Worm (Caenorhabditis elegans) whole organism, L4 larva: ENCODE results near the gene C01G10.9.

Source experiments
- F44E2.7 ChIP-seq: fragments of 200-800 bp; sonication (Bioruptor generic); IDR thresholded peaks from 2 replicates; pipeline ENCODE4 v2.1.2; 2022; ENCODE audit warnings: missing genetic modification characterization, missing compliant biosample characterization
- F49E8.2 ChIP-seq: sonication (generic microtip); optimal IDR thresholded peaks from 2 replicates; lab custom pipeline; 2016; ENCODE audit warnings: missing compliant biosample characterization, mild to moderate bottlenecking, missing genetic modification characterization, borderline replicate concordance
- R02D3.7 ChIP-seq: fragments of 150-350 bp; sonication (generic microtip); optimal IDR thresholded peaks from 3 replicates; lab custom pipeline; 2014; ENCODE audit warnings: missing biosample characterization, missing genetic modification characterization
- Y48G9A.11 ChIP-seq: fragments of 200-800 bp; sonication (Bioruptor generic); IDR thresholded peaks from 2 replicates; pipeline ENCODE4 v1.3.6; 2022; ENCODE audit warnings: missing genetic modification reagents, missing genetic modification characterization, missing compliant biosample characterization
- Y5F2A.4 ChIP-seq: fragments of 200-800 bp; sonication (Bioruptor generic); optimal IDR thresholded peaks from 2 replicates; lab custom pipeline; 2018; ENCODE audit warnings: mild to moderate bottlenecking, missing genetic modification characterization, missing compliant biosample characterization
- Y75B8A.6 ChIP-seq: fragments of 200-800 bp; sonication (Bioruptor generic); IDR thresholded peaks from 2 replicates; pipeline ENCODE4 v1.3.6; 2022; ENCODE audit warnings: missing genetic modification reagents, missing genetic modification characterization, missing compliant biosample characterization
- ZK546.5 ChIP-seq, 2 experiments: sonication (generic microtip); optimal IDR thresholded peaks; 2 replicates each; lab custom pipeline; 2017; ENCODE audit warnings: missing biosample characterization in 2 of 2, missing genetic modification characterization in 2 of 2
- aha-1 ChIP-seq: fragments of 150-350 bp; peaks from one replicate; lab custom pipeline; 2014; ENCODE audit warnings: missing biosample characterization, missing genetic modification characterization
- ceh-32 ChIP-seq: sonication (generic microtip); optimal IDR thresholded peaks from 2 replicates; lab custom pipeline; 2016; ENCODE audit warnings: mild to moderate bottlenecking, missing genetic modification characterization, missing compliant biosample characterization; ENCODE audit not compliant: poor library complexity
- ceh-62 ChIP-seq: sonication (generic microtip); optimal IDR thresholded peaks from 2 replicates; lab custom pipeline; 2017; ENCODE audit warnings: missing biosample characterization, missing genetic modification characterization
- ceh-82 ChIP-seq: sonication (generic microtip); optimal IDR thresholded peaks from 2 replicates; lab custom pipeline; 2017; ENCODE audit warnings: missing biosample characterization, missing genetic modification characterization
- daf-16 ChIP-seq, 3 experiments: sonication (generic microtip); optimal IDR thresholded peaks; 2 replicates each; lab custom pipeline; 2016 to 2017; ENCODE audit warnings: missing genetic modification characterization in 3 of 3, missing genetic modification reagents in 3 of 3, mild to moderate bottlenecking in 2 of 3, missing compliant biosample characterization in 2 of 3, missing biosample characterization in 1 of 3, moderate library complexity in 1 of 3
- daf-19 ChIP-seq: fragments of 200-800 bp; sonication (Bioruptor generic); conservative IDR thresholded peaks from 2 replicates; pipeline ENCODE4 v1.3.6; 2022; ENCODE audit warnings: missing genetic modification characterization, missing compliant biosample characterization
- daf-8 ChIP-seq: fragments of 200-800 bp; sonication (Bioruptor generic); IDR thresholded peaks from 2 replicates; pipeline ENCODE4 v1.3.6; 2022; ENCODE audit warnings: missing genetic modification characterization, missing compliant biosample characterization
- dmd-6 ChIP-seq: fragments of 200-800 bp; sonication (Bioruptor generic); IDR thresholded peaks from 2 replicates; pipeline ENCODE4 v1.3.6; 2022; ENCODE audit warnings: missing genetic modification reagents, missing genetic modification characterization, missing compliant biosample characterization
- dpl-1 ChIP-seq: fragments of 150-350 bp; optimal IDR thresholded peaks from 2 replicates; lab custom pipeline; 2014; ENCODE audit warnings: missing biosample characterization, missing genetic modification reagents, missing genetic modification characterization
- fos-1 ChIP-seq: fragments of 150-350 bp; optimal IDR thresholded peaks from 2 replicates; lab custom pipeline; 2014; ENCODE audit warnings: missing biosample characterization, missing genetic modification characterization
- hlh-11 ChIP-seq: fragments of 200-800 bp; sonication (Bioruptor generic); optimal IDR thresholded peaks from 2 replicates; lab custom pipeline; 2018; ENCODE audit warnings: mild to moderate bottlenecking, missing genetic modification characterization, missing compliant biosample characterization
- hlh-30 ChIP-seq: sonication (generic microtip); optimal IDR thresholded peaks from 2 replicates; lab custom pipeline; 2017; ENCODE audit warnings: antibody characterized with exemption, mild to moderate bottlenecking, missing genetic modification characterization, missing compliant biosample characterization; ENCODE audit not compliant: insufficient read depth
- hmg-1.1 ChIP-seq: fragments of 200-800 bp; sonication (Bioruptor generic); IDR thresholded peaks from 2 replicates; pipeline ENCODE4 v1.3.6; 2022; ENCODE audit warnings: missing genetic modification reagents, missing genetic modification characterization, missing compliant biosample characterization
- jun-1 ChIP-seq: fragments of 150-350 bp; optimal IDR thresholded peaks from 2 replicates; lab custom pipeline; 2014; ENCODE audit warnings: missing biosample characterization, missing genetic modification reagents, missing genetic modification characterization
- lim-7 ChIP-seq: fragments of 200-800 bp; sonication (Bioruptor generic); IDR thresholded peaks from 2 replicates; pipeline ENCODE4 v1.3.6; 2022; ENCODE audit warnings: missing genetic modification characterization, missing compliant biosample characterization
- lin-13 ChIP-seq: fragments of 150-350 bp; optimal IDR thresholded peaks from 2 replicates; lab custom pipeline; 2014; ENCODE audit warnings: missing biosample characterization, missing genetic modification reagents, missing genetic modification characterization
- lin-15B ChIP-seq: fragments of 150-350 bp; sonication (generic microtip); optimal IDR thresholded peaks from 3 replicates; lab custom pipeline; 2014; ENCODE audit warnings: missing biosample characterization, missing genetic modification characterization
- lin-29 ChIP-seq: fragments of 200-800 bp; sonication (Bioruptor generic); IDR thresholded peaks from 2 replicates; pipeline ENCODE4 v1.3.6; 2022; ENCODE audit warnings: missing genetic modification reagents, missing genetic modification characterization, missing compliant biosample characterization
- lin-38 ChIP-seq: fragments of 200-800 bp; sonication (Bioruptor generic); IDR thresholded peaks from 2 replicates; pipeline ENCODE4 v1.3.6; 2022; ENCODE audit warnings: missing genetic modification reagents, missing genetic modification characterization, missing compliant biosample characterization
- lir-3 ChIP-seq: sonication (generic microtip); optimal IDR thresholded peaks from 2 replicates; lab custom pipeline; 2016; ENCODE audit warnings: mild to moderate bottlenecking, missing genetic modification characterization, missing compliant biosample characterization
- madf-5 ChIP-seq, 2 experiments: fragments of 200-800 bp; sonication (Bioruptor generic); IDR thresholded peaks; 2 replicates each; pipeline ENCODE4 v1.3.6; 2022; ENCODE audit warnings: missing compliant biosample characterization in 2 of 2, missing genetic modification characterization in 2 of 2
- mes-2 ChIP-seq: sonication (generic microtip); optimal IDR thresholded peaks from 2 replicates; lab custom pipeline; 2016; ENCODE audit warnings: missing genotype, mild to moderate bottlenecking, missing genetic modification characterization, missing compliant biosample characterization; ENCODE audit not compliant: poor library complexity, severe bottlenecking
- mxl-2 ChIP-seq: fragments of 200-800 bp; sonication (Bioruptor generic); conservative IDR thresholded peaks from 2 replicates; pipeline ENCODE4 v1.3.6; 2022; ENCODE audit warnings: missing genetic modification reagents, missing genetic modification characterization, missing compliant biosample characterization
- mxl-3 ChIP-seq: fragments of 200-800 bp; sonication (Bioruptor generic); optimal IDR thresholded peaks from 2 replicates; lab custom pipeline; 2018; ENCODE audit warnings: mild to moderate bottlenecking, missing genetic modification characterization, missing compliant biosample characterization
- nhr-102 ChIP-seq: sonication (generic microtip); optimal IDR thresholded peaks from 2 replicates; lab custom pipeline; 2016; ENCODE audit warnings: mild to moderate bottlenecking, missing genetic modification characterization, moderate library complexity, missing compliant biosample characterization
- nhr-11 ChIP-seq: fragments of 150-350 bp; optimal IDR thresholded peaks from 2 replicates; lab custom pipeline; 2014; ENCODE audit warnings: missing biosample characterization, missing genetic modification characterization
- nhr-111 ChIP-seq: fragments of 200-800 bp; sonication (Bioruptor generic); optimal IDR thresholded peaks from 2 replicates; lab custom pipeline; 2018; ENCODE audit warnings: mild to moderate bottlenecking, missing genetic modification characterization, missing compliant biosample characterization
- nhr-237 ChIP-seq: sonication (generic microtip); optimal IDR thresholded peaks from 2 replicates; lab custom pipeline; 2017; ENCODE audit warnings: missing biosample characterization, missing genetic modification characterization
- nhr-28 ChIP-seq: fragments of 150-350 bp; optimal IDR thresholded peaks from 2 replicates; lab custom pipeline; 2014; ENCODE audit warnings: missing biosample characterization, missing genetic modification characterization
- pha-4 ChIP-seq, 2 experiments: fragments of 150-350 bp in 1 of 2; fragments of 200-800 bp in 1 of 2; sonication (Bioruptor generic) in 1 of 2; IDR thresholded peaks in 1 of 2; optimal IDR thresholded peaks in 1 of 2; 2 replicates each; pipeline versions ENCODE4 v1.3.6 to Lab custom; 2014 to 2022; ENCODE audit warnings: missing genetic modification characterization in 2 of 2, missing genetic modification reagents in 2 of 2, missing biosample characterization in 1 of 2, missing compliant biosample characterization in 1 of 2
- pqm-1 ChIP-seq: sonication (generic microtip); optimal IDR thresholded peaks from 2 replicates; lab custom pipeline; 2017; ENCODE audit warnings: missing biosample characterization, missing genetic modification characterization
- rbr-2 ChIP-seq: sonication (generic microtip); optimal IDR thresholded peaks from 2 replicates; lab custom pipeline; 2016; ENCODE audit warnings: missing genotype, missing genetic modification characterization, missing compliant biosample characterization
- saeg-2 ChIP-seq: fragments of 200-800 bp; sonication (Bioruptor generic); IDR thresholded peaks from 2 replicates; pipeline ENCODE4 v1.3.6; 2022; ENCODE audit warnings: missing genetic modification reagents, missing genetic modification characterization, missing compliant biosample characterization
- set-16 ChIP-seq: fragments of 200-800 bp; sonication (Bioruptor generic); IDR thresholded peaks from 2 replicates; pipeline ENCODE4 v1.3.6; 2022; ENCODE audit warnings: missing genetic modification reagents, missing genetic modification characterization, missing compliant biosample characterization
- skn-1 ChIP-seq: fragments of 150-350 bp; optimal IDR thresholded peaks from 2 replicates; lab custom pipeline; 2014; ENCODE audit warnings: missing biosample characterization, missing genetic modification characterization
- spr-1 ChIP-seq: sonication (generic microtip); optimal IDR thresholded peaks from 2 replicates; lab custom pipeline; 2016; ENCODE audit warnings: mild to moderate bottlenecking, missing genetic modification characterization, missing compliant biosample characterization
- spr-3 ChIP-seq: fragments of 200-800 bp; sonication (Bioruptor generic); optimal IDR thresholded peaks from 2 replicates; lab custom pipeline; 2018; ENCODE audit warnings: mild to moderate bottlenecking, missing genetic modification characterization, missing compliant biosample characterization
- tra-1 ChIP-seq: fragments of 200-800 bp; sonication (Bioruptor generic); IDR thresholded peaks from 2 replicates; pipeline ENCODE4 v1.3.6; 2022; ENCODE audit warnings: missing genetic modification reagents, missing genetic modification characterization, missing compliant biosample characterization
- unc-130 ChIP-seq: sonication (generic microtip); optimal IDR thresholded peaks from 2 replicates; lab custom pipeline; 2016; ENCODE audit warnings: missing genetic modification reagents, missing genetic modification characterization, missing compliant biosample characterization
- unc-62 ChIP-seq, 3 experiments: fragments of 150-350 bp in 1 of 3; sonication (generic microtip); optimal IDR thresholded peaks in 2 of 3; peaks in 1 of 3; 1 replicate in 1 of 3; 2 replicates in 2 of 3; lab custom pipeline; 2014 to 2017; ENCODE audit warnings: missing biosample characterization in 3 of 3, missing genetic modification characterization in 3 of 3, missing genetic modification reagents in 3 of 3, missing genotype in 1 of 3
- zag-1 ChIP-seq: fragments of 150-350 bp; optimal IDR thresholded peaks from 2 replicates; lab custom pipeline; 2014; ENCODE audit warnings: missing biosample characterization, missing genetic modification characterization
- zip-11 ChIP-seq: fragments of 200-800 bp; sonication (Bioruptor generic); IDR thresholded peaks from 2 replicates; pipeline ENCODE4 v1.3.6; 2022; ENCODE audit warnings: missing genetic modification characterization, missing compliant biosample characterization
- ztf-11 ChIP-seq: fragments of 150-350 bp; optimal IDR thresholded peaks from 2 replicates; lab custom pipeline; 2014; ENCODE audit warnings: missing biosample characterization, missing genetic modification characterization
- ztf-7 ChIP-seq: fragments of 150-350 bp; optimal IDR thresholded peaks from 2 replicates; lab custom pipeline; 2014; ENCODE audit warnings: missing biosample characterization, missing genetic modification characterization

Gene C01G10.9

DNA sequence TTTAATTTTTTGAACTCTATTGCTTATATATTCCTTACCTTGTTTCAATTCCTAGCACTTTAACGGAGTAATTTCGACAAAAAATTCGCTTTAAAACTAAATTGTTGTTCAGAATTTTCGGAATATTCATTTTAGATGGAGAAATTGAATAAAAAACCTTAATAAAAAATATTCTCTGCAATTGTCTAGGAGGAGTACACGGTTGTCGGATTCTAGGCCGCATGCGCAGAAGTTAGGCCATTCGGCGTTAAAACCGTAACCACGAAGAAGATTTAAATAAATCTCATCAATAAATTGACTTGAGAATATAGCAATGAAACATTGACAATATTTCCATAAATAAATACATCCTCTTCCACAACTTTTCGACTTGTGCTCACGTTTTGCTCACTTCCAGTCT lies at the start of gene C01G10.9, which contains the start of gene C01G10.10:
Gene C01G10.9 (plus strand): TSS at position 240 of the 400 bp plus-strand sequence.
Gene C01G10.10 (minus strand): TSS at position 151 of the 400 bp plus-strand sequence.
- TF ChIP-seq R02D3.7 (tag; lab: Kevin White, UChicago): no peak
- no peak for TF ChIP-seq jun-1
- TF ChIP-seq daf-19: no peak
- no peak for TF ChIP-seq ztf-11 (tag; lab: Kevin White, UChicago)
- TF ChIP-seq nhr-102 (tag; lab: Kevin White, UChicago): peak; percentile 8
- TF ChIP-seq rbr-2 (tag; lab: Kevin White, UChicago): peak; percentile 36
- TF ChIP-seq nhr-28: no peak
- no peak for TF ChIP-seq madf-5 (GFP tag; IDR thresholded peaks at IDR 0.05; lab: Robert Waterston, UW)
- peak; percentile 89 for TF ChIP-seq unc-130 (GFP tag; lab: Kevin White, UChicago)
- no peak for TF ChIP-seq skn-1 (tag; lab: Kevin White, UChicago)
- TF ChIP-seq mxl-3: no peak
- TF ChIP-seq pha-4 (GFP tag; IDR thresholded peaks at IDR 0.05; lab: Robert Waterston, UW): no peak
- no peak for TF ChIP-seq pha-4 (tag; optimal IDR thresholded peaks at IDR 0.05; lab: Kevin White, UChicago)
- TF ChIP-seq F49E8.2 (tag; lab: Kevin White, UChicago): peak; percentile 1
- TF ChIP-seq pqm-1: no peak
- TF ChIP-seq hlh-30: peak; percentile 3
- TF ChIP-seq set-16 (GFP tag; lab: Robert Waterston, UW): no peak
- TF ChIP-seq fos-1: no peak
- TF ChIP-seq daf-8 (GFP tag; lab: Robert Waterston, UW): no peak
- TF ChIP-seq tra-1 (GFP tag; lab: Robert Waterston, UW): no peak
- TF ChIP-seq ceh-82 (tag; lab: Kevin White, UChicago): no peak
- no peak for TF ChIP-seq nhr-111
- TF ChIP-seq zip-11: no peak
- TF ChIP-seq lin-15B (tag; lab: Kevin White, UChicago): no peak
- no peak for TF ChIP-seq Y48G9A.11 (GFP tag; lab: Robert Waterston, UW)
- TF ChIP-seq zag-1 (tag; lab: Kevin White, UChicago): no peak
- TF ChIP-seq aha-1 (tag; lab: Kevin White, UChicago): peak; percentile 31
- no peak for TF ChIP-seq hlh-11
- no peak for TF ChIP-seq ceh-62 (tag; lab: Kevin White, UChicago)
- peak; percentile 64 for TF ChIP-seq dmd-6
- TF ChIP-seq hmg-1.1 (GFP tag; lab: Robert Waterston, UW): no peak
- no peak for TF ChIP-seq ztf-7 (tag; lab: Kevin White, UChicago)
- TF ChIP-seq nhr-11: no peak
- TF ChIP-seq Y5F2A.4 (GFP tag; lab: Kevin White, UChicago): no peak
- no peak for TF ChIP-seq unc-62 (GFP tag; optimal IDR thresholded peaks at IDR 0.05 in 1 of 2; lab: Kevin White, UChicago)
- no peak for TF ChIP-seq unc-62 (tag; optimal IDR thresholded peaks at IDR 0.05; lab: Kevin White, UChicago)
- peak; percentile 49 for TF ChIP-seq lin-13 (GFP tag; lab: Kevin White, UChicago)
- TF ChIP-seq ceh-32 (tag; lab: Kevin White, UChicago): no peak
- TF ChIP-seq F44E2.7 (GFP tag; lab: Robert Waterston, UW): no peak
- TF ChIP-seq lin-38 (GFP tag; lab: Robert Waterston, UW): peak; percentile 74
- no peak for TF ChIP-seq mxl-2
- no peak for TF ChIP-seq lim-7 (GFP tag; lab: Robert Waterston, UW)
- TF ChIP-seq ZK546.5 (tag; optimal IDR thresholded peaks at IDR 0.05; lab: Kevin White, UChicago): no peak
- no peak for TF ChIP-seq spr-3 (GFP tag; lab: Kevin White, UChicago)
- TF ChIP-seq nhr-237 (tag; lab: Kevin White, UChicago): no peak
- TF ChIP-seq saeg-2: no peak
- TF ChIP-seq spr-1 (tag; lab: Kevin White, UChicago): peak; percentile 31
- no peak for TF ChIP-seq lir-3 (tag; lab: Kevin White, UChicago)
- peak in 1 of 2 experiments; percentile 7 for TF ChIP-seq daf-16 (GFP tag; optimal IDR thresholded peaks at IDR 0.05; lab: Kevin White, UChicago)
- TF ChIP-seq daf-16 (tag; optimal IDR thresholded peaks at IDR 0.05; lab: Kevin White, UChicago): peak; percentile 19
- TF ChIP-seq dpl-1 (GFP tag; lab: Kevin White, UChicago): peak; percentile 63
- TF ChIP-seq mes-2 (tag; lab: Kevin White, UChicago): peak; percentile 98
- TF ChIP-seq lin-29 (GFP tag; lab: Robert Waterston, UW): no peak
- TF ChIP-seq Y75B8A.6 (GFP tag; lab: Robert Waterston, UW): no peak
